Worm (Caenorhabditis elegans) whole organism, L3 larva: ENCODE measurements around the gene fbxa-35.

Experiments
- fkh-10 ChIP-seq: sonication (generic microtip); optimal IDR thresholded peaks from 2 replicates; lab custom pipeline; 2017; ENCODE audit warnings: missing biosample characterization, missing genetic modification reagents, missing genetic modification characterization
- hmg-11 ChIP-seq: sonication (generic microtip); optimal IDR thresholded peaks from 2 replicates; lab custom pipeline; 2016; ENCODE audit warnings: missing genetic modification characterization, missing compliant biosample characterization
- mdl-1 ChIP-seq: fragments of 150-350 bp; optimal IDR thresholded peaks from 2 replicates; lab custom pipeline; 2014; ENCODE audit warnings: missing biosample characterization, missing genetic modification characterization
- nhr-28 ChIP-seq: fragments of 150-350 bp; optimal IDR thresholded peaks from 2 replicates; lab custom pipeline; 2014; ENCODE audit warnings: missing biosample characterization, missing genetic modification characterization
- nhr-76 ChIP-seq: fragments of 150-350 bp; sonication (generic microtip); optimal IDR thresholded peaks from 5 replicates; lab custom pipeline; 2014; ENCODE audit warnings: missing biosample characterization, missing genetic modification characterization
- sea-2 ChIP-seq: fragments of 150-350 bp; sonication (generic microtip); optimal IDR thresholded peaks from 4 replicates; lab custom pipeline; 2014; ENCODE audit warnings: missing biosample characterization, missing genetic modification reagents, missing genetic modification characterization
- snpc-4 ChIP-seq: fragments of 150-350 bp; optimal IDR thresholded peaks from 2 replicates; lab custom pipeline; 2014; ENCODE audit warnings: missing biosample characterization, missing genetic modification characterization
- unc-39 ChIP-seq: sonication (generic microtip); optimal IDR thresholded peaks from 4 replicates; lab custom pipeline; 2017; ENCODE audit warnings: missing biosample characterization, missing genetic modification characterization

DNA sequence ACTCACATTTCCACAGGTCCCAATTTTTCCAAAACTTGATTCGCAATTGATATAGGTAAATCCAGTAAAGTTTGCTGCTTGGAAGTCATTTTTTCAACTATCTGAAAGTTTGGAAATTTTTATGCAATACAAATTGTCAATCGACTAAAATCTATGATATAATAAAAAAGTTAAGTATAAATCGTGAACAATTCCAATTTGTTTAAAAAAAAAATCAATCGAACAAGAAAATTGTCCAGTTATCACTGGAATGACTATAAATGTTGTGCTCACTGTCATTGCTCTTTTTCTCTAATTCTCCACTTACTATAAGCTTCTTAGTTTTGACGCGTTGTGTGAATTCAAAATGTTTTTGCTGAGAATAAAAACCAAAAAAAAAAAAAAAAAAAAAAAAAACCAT, 26.3 kb upstream of the fbxa-35 start, which contains the start of gene fbxa-32:
- TF ChIP-seq mdl-1 (tag; lab: Kevin White, UChicago) (no peak), nhr-76 (no peak), nhr-28 (tag; lab: Kevin White, UChicago) (no peak), sea-2 (no peak), snpc-4 (tag; lab: Kevin White, UChicago) (no peak), fkh-10 (GFP tag; lab: Kevin White, UChicago) (no peak), hmg-11 (tag; lab: Kevin White, UChicago) (no peak), unc-39 (tag; lab: Kevin White, UChicago) (no peak)
